Worm (Caenorhabditis elegans): Measurements from ENCODE around the gene cutl-24.

DNA sequence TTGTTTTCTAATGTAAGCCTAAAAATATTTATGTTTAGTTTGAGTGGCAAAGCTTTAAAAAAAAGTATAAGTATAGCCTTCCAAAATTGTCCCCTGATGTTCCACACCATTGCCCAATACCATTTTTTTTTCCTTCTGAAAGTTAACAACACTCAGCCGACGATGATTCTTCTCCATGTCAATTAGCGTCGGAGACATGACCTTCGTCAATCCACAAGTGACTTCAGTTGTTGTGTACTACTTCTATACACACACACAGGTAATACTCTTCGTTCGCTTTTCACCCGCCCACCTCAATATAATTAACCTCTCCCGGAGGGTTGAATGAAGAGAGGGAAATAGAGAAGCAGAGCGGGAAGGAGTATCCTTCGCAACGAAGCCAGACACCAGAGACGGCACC is at the start of gene cutl-24:
- no peak for TF ChIP-seq set-16 (GFP tag; IDR thresholded peaks at IDR 0.05)
- no peak for TF ChIP-seq ceh-44 (GFP tag; IDR thresholded peaks at IDR 0.05)
- no peak for TF ChIP-seq zag-1 (tag; optimal IDR thresholded peaks at IDR 0.05)
- no peak for TF ChIP-seq pha-4 (GFP tag; IDR thresholded peaks at IDR 0.05)
- TF ChIP-seq pha-4 (tag; optimal IDR thresholded peaks at IDR 0.05): no peak
- TF ChIP-seq dmd-6 (GFP tag; IDR thresholded peaks at IDR 0.05): no peak
- TF ChIP-seq nhr-237 (tag; optimal IDR thresholded peaks at IDR 0.05): no peak
- no peak for TF ChIP-seq hlh-30 (tag; optimal IDR thresholded peaks at IDR 0.05; ENCODE audit: insufficient read depth)
- no peak for TF ChIP-seq hif-1 (tag; optimal IDR thresholded peaks at IDR 0.05)
- TF ChIP-seq fkh-10 (GFP tag; optimal IDR thresholded peaks at IDR 0.05): no peak
- TF ChIP-seq lin-39 (tag; optimal IDR thresholded peaks at IDR 0.05): no peak
- no peak for TF ChIP-seq unc-39 (tag; optimal IDR thresholded peaks at IDR 0.05)
